Worm (Caenorhabditis elegans): ENCODE results near the gene clec-255.

DNA sequence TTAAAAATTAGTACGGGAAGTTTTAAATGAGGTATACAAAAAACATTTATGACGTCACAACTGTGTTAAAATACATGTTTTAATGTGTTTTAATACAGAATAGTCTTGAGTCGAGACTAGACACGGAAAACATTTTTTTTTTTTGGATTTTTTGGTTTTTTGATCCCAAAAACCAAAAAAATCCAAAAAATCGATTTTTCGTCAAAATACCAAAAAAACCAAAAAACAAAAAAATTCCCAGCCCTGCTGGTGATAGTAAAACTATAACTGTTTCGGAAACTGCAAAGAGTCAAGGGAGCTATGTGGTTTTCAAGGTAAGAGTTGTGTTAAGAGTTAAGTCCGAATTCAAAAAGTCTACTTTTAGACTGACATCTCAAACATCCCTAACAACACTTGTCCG lies 9.4 kb downstream of the clec-255 start, which contains the start of gene F11D11.4:
- TF ChIP-seq dao-5 (tag; optimal IDR thresholded peaks at IDR 0.05) (no peak), him-1 (tag; optimal IDR thresholded peaks at IDR 0.05) (no peak)

Measured in whole organism, L4/young adult.